Worm (Caenorhabditis elegans): ENCODE results near the gene F57C2.5.

F57C2.5 gene

ce11 chrII:14492592-14493196, 35.3 kb downstream of the F57C2.5 start:
- TF ChIP-seq ama-1 (optimal IDR thresholded peaks at IDR 0.05) (no peak), vab-15 (tag; optimal IDR thresholded peaks at IDR 0.05) (no peak), fos-1 (tag; optimal IDR thresholded peaks at IDR 0.05) (no peak), mef-2 (tag; optimal IDR thresholded peaks at IDR 0.05) (no peak), nhr-76 (tag; optimal IDR thresholded peaks at IDR 0.05) (no peak), nhr-90 (tag; optimal IDR thresholded peaks at IDR 0.05; ENCODE audit: poor library complexity) (no peak), nhr-71 (tag; optimal IDR thresholded peaks at IDR 0.05) (no peak), lin-39 (tag; optimal IDR thresholded peaks at IDR 0.05) (no peak), nhr-47 (tag; optimal IDR thresholded peaks at IDR 0.05) (no peak), grh-1 (GFP tag; IDR thresholded peaks at IDR 0.05) (no peak), F16B12.6 (tag; optimal IDR thresholded peaks at IDR 0.05) (no peak), snu-23 (GFP tag; optimal IDR thresholded peaks at IDR 0.05) (no peak), ces-1 (GFP tag; optimal IDR thresholded peaks at IDR 0.05) (no peak)

- TF ChIP-seq grh-1 (GFP tag; IDR thresholded peaks at IDR 0.05) (no peak), efl-3 (GFP tag; optimal IDR thresholded peaks at IDR 0.05) (no peak), elt-2 (tag; optimal IDR thresholded peaks at IDR 0.05) (peak; percentile 50), zip-4 (GFP tag; optimal IDR thresholded peaks at IDR 0.05) (no peak), nhr-19 (GFP tag; conservative IDR thresholded peaks at IDR 0.05) (no peak), fkh-8 (tag; optimal IDR thresholded peaks at IDR 0.05) (no peak), ztf-11 (tag; optimal IDR thresholded peaks at IDR 0.05) (no peak), nhr-20 (tag; optimal IDR thresholded peaks at IDR 0.05) (peak; percentile 37), jun-1 (tag; optimal IDR thresholded peaks at IDR 0.05) (no peak), hlh-17 (GFP tag; optimal IDR thresholded peaks at IDR 0.05; ENCODE audit: borderline replicate concordance) (no peak), C04F5.9 (tag; optimal IDR thresholded peaks at IDR 0.05) (no peak), nhr-11 (tag; optimal IDR thresholded peaks at IDR 0.05) (no peak), rnt-1 (tag; optimal IDR thresholded peaks at IDR 0.05) (no peak), pax-3 (tag; optimal IDR thresholded peaks at IDR 0.05) (no peak), unc-86 (tag; optimal IDR thresholded peaks at IDR 0.05) (no peak), C16A3.4 (tag; optimal IDR thresholded peaks at IDR 0.05) (no peak), ceh-90 (tag; optimal IDR thresholded peaks at IDR 0.05) (no peak), sox-4 (tag; optimal IDR thresholded peaks at IDR 0.05) (no peak), lin-13 (GFP tag; optimal IDR thresholded peaks at IDR 0.05) (no peak), vab-15 (tag; optimal IDR thresholded peaks at IDR 0.05) (no peak), lin-39 (tag; optimal IDR thresholded peaks at IDR 0.05) (no peak), C34B4.2 (tag; optimal IDR thresholded peaks at IDR 0.05) (no peak), mdl-1 (tag; optimal IDR thresholded peaks at IDR 0.05) (no peak), egl-27 (tag; optimal IDR thresholded peaks at IDR 0.05) (no peak), fkh-4 (tag; optimal IDR thresholded peaks at IDR 0.05; ENCODE audit: borderline replicate concordance) (no peak), ama-1 (optimal IDR thresholded peaks at IDR 0.05) (no peak), nhr-28 (tag; optimal IDR thresholded peaks at IDR 0.05) (no peak), lin-35 (GFP tag; optimal IDR thresholded peaks at IDR 0.05) (peak in 1 of 2 experiments; percentile 20), snpc-4 (tag; optimal IDR thresholded peaks at IDR 0.05) (no peak), dpl-1 (GFP tag; optimal IDR thresholded peaks at IDR 0.05) (peak in 2 of 3 experiments; percentile 10 to 27), egl-13 (tag; optimal IDR thresholded peaks at IDR 0.05) (no peak), snu-23 (GFP tag; optimal IDR thresholded peaks at IDR 0.05) (peak; percentile 36), unc-98 (GFP tag; IDR thresholded peaks at IDR 0.05) (no peak), swsn-7 (tag; optimal IDR thresholded peaks at IDR 0.05) (peak; percentile 6), ets-5 (GFP tag; IDR thresholded peaks at IDR 0.05) (no peak), nhr-12 (tag; optimal IDR thresholded peaks at IDR 0.05) (no peak), hlh-4 (tag; optimal IDR thresholded peaks at IDR 0.05) (no peak), lsy-2 (tag; optimal IDR thresholded peaks at IDR 0.05) (peak; percentile 13 to 26), sptf-1 (tag; optimal IDR thresholded peaks at IDR 0.05) (no peak), nhr-237 (tag; optimal IDR thresholded peaks at IDR 0.05) (no peak), nhr-47 (tag; optimal IDR thresholded peaks at IDR 0.05) (no peak), efl-1 (optimal IDR thresholded peaks at IDR 0.05) (peak; percentile 5 to 11), efl-1 (GFP tag; optimal IDR thresholded peaks at IDR 0.05 in 1 of 2) (peak; percentile 2 to 27), elt-3 (tag; optimal IDR thresholded peaks at IDR 0.05) (peak in 1 of 6 experiments; percentile 6)
Measured at ce11 chrII:14489407-14489806, 38.6 kb downstream of the F57C2.5 start, which contains the start of gene vnut-1. TSS of gene vnut-1 (plus strand) at chrII:14489802.

Data from whole organism, L1 larva.